Worm (Caenorhabditis elegans): ENCODE data around the gene Y45F10B.59.

- no peak for TF ChIP-seq hlh-11 (tag; optimal IDR thresholded peaks at IDR 0.05)
- TF ChIP-seq pqm-1 (tag; optimal IDR thresholded peaks at IDR 0.05), result no peak
- no peak for TF ChIP-seq mxl-3 (GFP tag; optimal IDR thresholded peaks at IDR 0.05)
- no peak for TF ChIP-seq lsy-2 (tag; optimal IDR thresholded peaks at IDR 0.05)
- TF ChIP-seq mdl-1 (tag; optimal IDR thresholded peaks at IDR 0.05), result no peak
- no peak for TF ChIP-seq hif-1 (tag; optimal IDR thresholded peaks at IDR 0.05)
- no peak for TF ChIP-seq unc-39 (tag; optimal IDR thresholded peaks at IDR 0.05)
- no peak for TF ChIP-seq ceh-82 (tag; optimal IDR thresholded peaks at IDR 0.05)
- TF ChIP-seq attf-4 (tag; optimal IDR thresholded peaks at IDR 0.05), result no peak
- no peak for TF ChIP-seq mes-2 (tag; optimal IDR thresholded peaks at IDR 0.05; ENCODE audit: poor library complexity, severe bottlenecking)
Observed at ce11 chrIV:13601428-13601827, 991 bp upstream of the Y45F10B.59 start.
